Fruit fly (Drosophila melanogaster) whole organism: Measurements from ENCODE around the gene CG6083.

Experiments
- CG8478 ChIP-seq: fragments of >200 bp; optimal IDR thresholded peaks from 2 replicates; lab custom pipeline; 2018; ENCODE audit warnings: inconsistent platforms
- Dll ChIP-seq: fragments of >200 bp; optimal IDR thresholded peaks from 2 replicates; lab custom pipeline; 2017
- pan ChIP-seq: fragments of >200 bp; optimal IDR thresholded peaks from 2 replicates; lab custom pipeline; 2017
- usp ChIP-seq: fragments of >200 bp; optimal IDR thresholded peaks from 2 replicates; lab custom pipeline; 2017; ENCODE audit warnings: missing biosample characterization, missing genetic modification characterization, mixed read lengths

DNA sequence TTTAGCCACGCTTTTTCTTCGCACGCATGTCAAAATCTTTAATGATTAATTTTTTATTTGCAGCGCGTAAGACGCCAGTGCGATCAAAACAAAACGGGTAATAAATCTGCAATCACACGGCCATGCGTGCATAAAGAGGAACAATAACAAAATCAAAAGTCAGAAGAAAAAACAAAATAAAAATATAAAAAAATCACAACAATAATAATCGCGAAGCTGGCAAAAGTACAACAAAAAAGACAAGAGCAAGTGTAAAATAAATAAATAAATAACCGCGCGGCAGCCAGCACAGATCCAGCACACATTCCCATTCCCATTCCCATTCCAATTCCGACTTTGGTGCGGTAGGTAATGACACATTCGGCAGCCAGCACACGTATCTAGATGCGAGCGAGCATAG lies 8.6 kb upstream of the CG6083 start:
- TF ChIP-seq pan (lab: Kevin White, UChicago): no peak
- no peak for TF ChIP-seq Dll
- no peak for TF ChIP-seq usp (GFP tag; lab: Kevin White, UChicago)
- no peak for TF ChIP-seq CG8478 (lab: Kevin White, UChicago)
